Worm (Caenorhabditis elegans) whole organism, L4/young adult: ENCODE measurements around the gene F54B11.11.

Experiments used
- W03F9.2 ChIP-seq: fragments of 150-350 bp; optimal IDR thresholded peaks from 2 replicates; lab custom pipeline; 2014; ENCODE audit warnings: missing biosample characterization, missing genetic modification characterization
- dao-5 ChIP-seq: sonication (generic microtip); optimal IDR thresholded peaks from 2 replicates; lab custom pipeline; 2016; ENCODE audit warnings: missing genotype, missing genetic modification characterization, moderate library complexity, missing compliant biosample characterization
- him-1 ChIP-seq: sonication (generic microtip); optimal IDR thresholded peaks from 2 replicates; lab custom pipeline; 2016; ENCODE audit warnings: missing genotype, missing genetic modification reagents, missing genetic modification characterization, missing compliant biosample characterization

- TF ChIP-seq W03F9.2 (tag; lab: Kevin White, UChicago) (no peak), him-1 (tag; lab: Kevin White, UChicago) (no peak), dao-5 (no peak)
Measured at ce11 chrX:13542236-13542635, 36.3 kb upstream of the F54B11.11 start, which contains the start of gene cah-4.
